Worm (Caenorhabditis elegans) whole organism, dauer: ENCODE measurements around the gene Y37H2A.1.

Experiments used
- unc-62 ChIP-seq: sonication (generic microtip); optimal IDR thresholded peaks from 2 replicates; lab custom pipeline; 2017; ENCODE audit warnings: missing biosample characterization, missing genetic modification reagents, missing genetic modification characterization

Y37H2A.1 gene

ce11 chrV:18107969-18108368 is at the start of gene Y37H2A.1:
TSS of gene Y37H2A.1 (plus strand) at chrV:18108269.
- no peak for TF ChIP-seq unc-62 (GFP tag; lab: Kevin White, UChicago)

ce11 chrV:18066257-18066783 is 41.7 kb upstream of the Y37H2A.1 start, which contains the start of gene Y59A8B.8:
TSS of gene Y59A8B.8 (minus strand) at chrV:18066307.
- no peak for TF ChIP-seq unc-62 (GFP tag; lab: Kevin White, UChicago)

ce11 chrV:18079163-18079562 is 28.9 kb upstream of the Y37H2A.1 start:
- no peak for TF ChIP-seq unc-62 (GFP tag; lab: Kevin White, UChicago)

ce11 chrV:18081857-18082256 is 26.2 kb upstream of the Y37H2A.1 start, which contains the start of gene nova-1:
TSS of gene nova-1 (minus strand) at chrV:18081957.
- no peak for TF ChIP-seq unc-62 (GFP tag; lab: Kevin White, UChicago)

ce11 chrV:18085150-18085833 is 22.8 kb upstream of the Y37H2A.1 start, which contains the start of gene fbxa-106:
TSS of gene fbxa-106 (minus strand) at chrV:18085200.
- TF ChIP-seq unc-62 (GFP tag; lab: Kevin White, UChicago): no peak

- TF ChIP-seq unc-62 (GFP tag; lab: Kevin White, UChicago): no peak
These were observed 21.9 kb upstream of the Y37H2A.1 start, which contains the start of gene Y59A8B.12 for ce11 chrV:18086174-18086661. TSS of gene Y59A8B.12 (minus strand) at chrV:18086224.

ce11 chrV:18086783-18087182 is 21.3 kb upstream of the Y37H2A.1 start, which contains the start of gene slr-2:
TSS of gene slr-2 (plus strand) at chrV:18087123.
- TF ChIP-seq unc-62 (GFP tag; lab: Kevin White, UChicago): no peak

- TF ChIP-seq unc-62 (GFP tag; lab: Kevin White, UChicago): no peak
These were observed 16.9 kb upstream of the Y37H2A.1 start for ce11 chrV:18091216-18091615.

- no peak for TF ChIP-seq unc-62 (GFP tag; lab: Kevin White, UChicago)
These were observed 14.1 kb upstream of the Y37H2A.1 start for ce11 chrV:18093941-18094340.

- TF ChIP-seq unc-62 (GFP tag; lab: Kevin White, UChicago): no peak
These were observed 9.7 kb upstream of the Y37H2A.1 start, which contains the start of gene par-4 for ce11 chrV:18098387-18098786. TSS of gene par-4 (plus strand) at chrV:18098687.

ce11 chrV:18106055-18106454 is 2.0 kb upstream of the Y37H2A.1 start:
- no peak for TF ChIP-seq unc-62 (GFP tag; lab: Kevin White, UChicago)

ce11 chrV:18109449-18109848 is 1.4 kb downstream of the Y37H2A.1 start:
- no peak for TF ChIP-seq unc-62 (GFP tag; lab: Kevin White, UChicago)

- no peak for TF ChIP-seq unc-62 (GFP tag; lab: Kevin White, UChicago)
These were observed 15.6 kb downstream of the Y37H2A.1 start, which contains the start of gene fbxa-107 for ce11 chrV:18123639-18124038. TSS of gene fbxa-107 (plus strand) at chrV:18123939.

ce11 chrV:18125075-18125474 is 17.0 kb downstream of the Y37H2A.1 start, which contains the start of gene fbxa-210:
TSS of gene fbxa-210 (plus strand) at chrV:18125375.
- TF ChIP-seq unc-62 (GFP tag; lab: Kevin White, UChicago): no peak

- TF ChIP-seq unc-62 (GFP tag; lab: Kevin White, UChicago): no peak
These were observed 19.1 kb downstream of the Y37H2A.1 start, which contains the start of gene fbxa-211 for ce11 chrV:18127192-18127591. TSS of gene fbxa-211 (plus strand) at chrV:18127519.

- no peak for TF ChIP-seq unc-62 (GFP tag; lab: Kevin White, UChicago)
These were observed 20.5 kb downstream of the Y37H2A.1 start for ce11 chrV:18128545-18128944.
